Fruit fly (Drosophila melanogaster): Measurements from ENCODE around the gene CG11151.

CG11151 gene

DNA sequence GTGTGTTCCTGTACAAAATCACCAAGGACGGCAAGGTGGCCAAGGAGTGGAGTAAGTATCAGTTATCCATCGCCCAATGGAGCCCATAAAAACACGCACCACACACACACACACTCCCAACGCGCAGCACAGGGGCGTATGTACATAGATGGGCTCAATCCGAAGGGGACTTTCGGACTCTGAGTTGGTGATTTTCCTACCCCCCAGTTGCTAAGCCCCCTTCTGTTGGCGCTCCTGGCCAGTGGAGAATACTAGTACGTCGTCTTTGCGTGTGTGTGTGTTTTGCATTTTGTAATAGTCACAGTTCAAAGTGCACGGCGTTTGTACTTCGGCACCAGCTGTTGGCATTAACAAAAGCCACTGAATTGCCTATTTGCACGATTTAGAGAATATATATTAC is 518 bp downstream of the CG11151 start (continued):
- TF ChIP-seq Poxn (GFP tag; IDR thresholded peaks at IDR 0.05) (no peak), tna (GFP tag; IDR thresholded peaks at IDR 0.05; ENCODE audit: partially characterized antibody) (no peak), sens (GFP tag) (peak; percentile 88), Dbx (GFP tag; IDR thresholded peaks at IDR 0.05) (peak; percentile 79), CG10147 (GFP tag; optimal IDR thresholded peaks at IDR 0.05) (peak; percentile 12), lbe (GFP tag; optimal IDR thresholded peaks at IDR 0.05) (no peak), slbo (GFP tag; IDR thresholded peaks at IDR 0.05) (peak; percentile 95), CG7963 (GFP tag; IDR thresholded peaks at IDR 0.05; ENCODE audit: partially characterized antibody) (no peak), B-H2 (GFP tag; optimal IDR thresholded peaks at IDR 0.05) (peak; percentile 88), CG10565 (GFP tag; optimal IDR thresholded peaks at IDR 0.05) (no peak), Sox102F (GFP tag; optimal IDR thresholded peaks at IDR 0.05) (peak; percentile 77), CG8359 (GFP tag; optimal IDR thresholded peaks at IDR 0.05; ENCODE audit: borderline replicate concordance) (peak; percentile 29), PHDP (tag; optimal IDR thresholded peaks at IDR 0.05) (peak; percentile 72), hkb (optimal IDR thresholded peaks at IDR 0.05) (no peak), hkb (GFP tag; IDR thresholded peaks at IDR 0.05) (peak; percentile 73), CG18619 (GFP tag; optimal IDR thresholded peaks at IDR 0.05) (peak; percentile 77), CG3407 (GFP tag; optimal IDR thresholded peaks at IDR 0.05) (peak; percentile 26), CG6254 (GFP tag; optimal IDR thresholded peaks at IDR 0.05) (peak; percentile 43), bbx (GFP tag; IDR thresholded peaks at IDR 0.05; ENCODE audit: partially characterized antibody) (no peak; the same call in 1 of the 2 replicates), Ptx1 (GFP tag; IDR thresholded peaks at IDR 0.05) (peak; percentile 86), HLH54F (GFP tag; optimal IDR thresholded peaks at IDR 0.05) (peak; percentile 84), yki (optimal IDR thresholded peaks at IDR 0.05) (no peak), jigr1 (GFP tag; IDR thresholded peaks at IDR 0.05) (peak; percentile 24; the same call in 1 of the 3 replicates), sna (GFP tag; IDR thresholded peaks at IDR 0.05; ENCODE audit: partially characterized antibody) (no peak), CG10267 (tag; optimal IDR thresholded peaks at IDR 0.05) (peak; percentile 48), CG13775 (GFP tag; optimal IDR thresholded peaks at IDR 0.05) (no peak), sisA (GFP tag; IDR thresholded peaks at IDR 0.05) (peak; percentile 85), Deaf1 (tag; optimal IDR thresholded peaks at IDR 0.05) (no peak), cwo (GFP tag; optimal IDR thresholded peaks at IDR 0.05) (peak; percentile 71), CG4328 (GFP tag; optimal IDR thresholded peaks at IDR 0.05) (peak; percentile 77), vvl (GFP tag; IDR thresholded peaks at IDR 0.05) (peak; percentile 91), CG10209 (GFP tag; optimal IDR thresholded peaks at IDR 0.05) (peak; percentile 70), gro (GFP tag; optimal IDR thresholded peaks at IDR 0.05) (no peak), abd-A (tag; optimal IDR thresholded peaks at IDR 0.05) (no peak), ssp (GFP tag; IDR thresholded peaks at IDR 0.05) (peak; percentile 46), CG14441 (GFP tag; IDR thresholded peaks at IDR 0.05) (peak; percentile 80), CG7271 (tag; optimal IDR thresholded peaks at IDR 0.05) (no peak), CG18764 (GFP tag; optimal IDR thresholded peaks at IDR 0.05) (peak; percentile 62), Rfx (GFP tag; IDR thresholded peaks at IDR 0.05) (peak; percentile 95), ewg (GFP tag; optimal IDR thresholded peaks at IDR 0.05) (peak; percentile 59), CG1603 (tag; optimal IDR thresholded peaks at IDR 0.05) (peak; percentile 87), run (tag; optimal IDR thresholded peaks at IDR 0.05) (no peak), CG12104 (GFP tag; optimal IDR thresholded peaks at IDR 0.05) (no peak), MTF-1 (GFP tag; optimal IDR thresholded peaks at IDR 0.05; ENCODE audit: borderline replicate concordance) (peak; percentile 75), fu2 (GFP tag; optimal IDR thresholded peaks at IDR 0.05) (peak; percentile 66), otp (GFP tag; IDR thresholded peaks at IDR 0.05) (peak; percentile 75; the same call in 2 of the 3 replicates), CG4707 (GFP tag; optimal IDR thresholded peaks at IDR 0.05) (peak; percentile 52), vfl (GFP tag; optimal IDR thresholded peaks at IDR 0.05) (peak; percentile 37), zen2 (GFP tag; IDR thresholded peaks at IDR 0.05; ENCODE audit: partially characterized antibody) (no peak), esg (GFP tag; conservative IDR thresholded peaks at IDR 0.05) (peak; percentile 59; the same call in 1 of the 2 replicates), gfzf (GFP tag; optimal IDR thresholded peaks at IDR 0.05) (no peak)
